Fruit fly (Drosophila melanogaster) whole organism, embryonic: Measurements from ENCODE around the gene Tsf2.

Experiments used
- B-H1 ChIP-seq: fragments of 200-800 bp; sonication (Bioruptor generic); IDR thresholded peaks from 3 replicates; pipeline ENCODE4 v1.3.6; 2022; ENCODE audit warnings: missing biosample characterization, missing genetic modification characterization
- B-H2 ChIP-seq: fragments of 200-800 bp; sonication (Bioruptor generic); optimal IDR thresholded peaks from 2 replicates; lab custom pipeline; 2018; ENCODE audit warnings: missing biosample characterization, mild to moderate bottlenecking, missing genetic modification characterization
- C15 ChIP-seq: fragments of 200-800 bp; sonication (Bioruptor generic); IDR thresholded peaks from 3 replicates; pipeline ENCODE4 v1.3.6; 2022; ENCODE audit warnings: missing biosample characterization, missing genetic modification characterization
- CG10979 ChIP-seq: fragments of 200-800 bp; sonication (Bioruptor generic); optimal IDR thresholded peaks from 2 replicates; lab custom pipeline; 2018; ENCODE audit warnings: missing biosample characterization, mild to moderate bottlenecking, missing genetic modification characterization, moderate library complexity
- CG11695 ChIP-seq: fragments of 200-800 bp; sonication (Bioruptor generic); IDR thresholded peaks from 3 replicates; pipeline ENCODE4 v1.3.6; 2022; ENCODE audit warnings: missing biosample characterization, missing genetic modification characterization
- CG11696 ChIP-seq: fragments of 200-800 bp; sonication (Bioruptor generic); IDR thresholded peaks from 2 replicates; pipeline ENCODE4 v1.3.6; 2022; ENCODE audit warnings: missing biosample characterization, missing genetic modification characterization
- CG12236 ChIP-seq: fragments of 200-800 bp; sonication (Bioruptor generic); optimal IDR thresholded peaks from 2 replicates; lab custom pipeline; 2016; ENCODE audit warnings: missing biosample characterization, missing genetic modification characterization
- CG13424 ChIP-seq: fragments of 200-800 bp; sonication (Bioruptor generic); optimal IDR thresholded peaks from 2 replicates; lab custom pipeline; 2019; ENCODE audit warnings: missing biosample characterization, mild to moderate bottlenecking, missing genetic modification characterization, moderate library complexity
- CG1529 ChIP-seq: fragments of 200-800 bp; sonication (Bioruptor generic); optimal IDR thresholded peaks from 3 replicates; lab custom pipeline; 2018; ENCODE audit warnings: missing biosample characterization, missing genetic modification characterization
- CG15514 ChIP-seq: fragments of 200-800 bp; sonication (Bioruptor generic); optimal IDR thresholded peaks from 3 replicates; lab custom pipeline; 2017; ENCODE audit warnings: missing biosample characterization, missing genetic modification characterization, mild to moderate bottlenecking, moderate library complexity, missing genetic modification reagents
- CG16813 ChIP-seq: fragments of 200-800 bp; sonication (Bioruptor generic); IDR thresholded peaks from 3 replicates; pipeline ENCODE4 v1.3.6; 2022; ENCODE audit warnings: missing biosample characterization, missing genetic modification characterization; ENCODE audit not compliant: partially characterized antibody
- CG17612 ChIP-seq: fragments of 200-800 bp; sonication (Bioruptor generic); IDR thresholded peaks from 2 replicates; pipeline ENCODE4 v1.3.6; 2022; ENCODE audit warnings: missing biosample characterization, missing genetic modification characterization
- CG1832 ChIP-seq: fragments of 200-800 bp; sonication (Bioruptor generic); optimal IDR thresholded peaks from 2 replicates; lab custom pipeline; 2017; ENCODE audit warnings: missing biosample characterization, mild to moderate bottlenecking, missing genetic modification characterization, inconsistent platforms
- CG2875 ChIP-seq: fragments of 200-800 bp; sonication (Bioruptor generic); optimal IDR thresholded peaks from 2 replicates; lab custom pipeline; 2017; ENCODE audit warnings: missing biosample characterization, mild to moderate bottlenecking, missing genetic modification characterization, missing genetic modification reagents
- CG31224 ChIP-seq: fragments of 200-800 bp; sonication (Bioruptor generic); IDR thresholded peaks from 2 replicates; pipeline ENCODE4 v1.3.6; 2022; ENCODE audit warnings: missing biosample characterization, missing genetic modification characterization
- CG31441 ChIP-seq: fragments of 200-800 bp; sonication (Bioruptor generic); IDR thresholded peaks from 2 replicates; pipeline ENCODE4 v1.3.6; 2022; ENCODE audit warnings: missing biosample characterization, missing genetic modification characterization
- CG4424 ChIP-seq: fragments of 200-800 bp; sonication (Bioruptor generic); optimal IDR thresholded peaks from 3 replicates; lab custom pipeline; 2016; ENCODE audit warnings: missing biosample characterization, missing genetic modification characterization
- CG5953 ChIP-seq: fragments of 200-800 bp; sonication (Bioruptor generic); IDR thresholded peaks from 2 replicates; pipeline ENCODE4 v1.3.6; 2022; ENCODE audit warnings: missing biosample characterization, missing genetic modification characterization
- CG6254 ChIP-seq: fragments of 200-800 bp; sonication (Bioruptor generic); optimal IDR thresholded peaks from 3 replicates; lab custom pipeline; 2017; ENCODE audit warnings: mild to moderate bottlenecking, missing biosample characterization, missing genetic modification reagents, missing genetic modification characterization
- CG6791 ChIP-seq: fragments of 200-800 bp; sonication (Bioruptor generic); IDR thresholded peaks from 3 replicates; pipeline ENCODE4 v1.3.6; 2022; ENCODE audit warnings: missing biosample characterization, missing genetic modification characterization; ENCODE audit not compliant: partially characterized antibody
- CG7963 ChIP-seq: fragments of 200-800 bp; sonication (Bioruptor generic); IDR thresholded peaks from 3 replicates; pipeline ENCODE4 v1.3.6; 2022; ENCODE audit warnings: missing biosample characterization, missing genetic modification characterization; ENCODE audit not compliant: partially characterized antibody
- CG8944 ChIP-seq: fragments of 200-800 bp; sonication (Bioruptor generic); optimal IDR thresholded peaks from 3 replicates; lab custom pipeline; 2016; ENCODE audit warnings: missing biosample characterization, missing genetic modification characterization
- CG9876 ChIP-seq: fragments of 200-800 bp; sonication (Bioruptor generic); optimal IDR thresholded peaks from 2 replicates; lab custom pipeline; 2016; ENCODE audit warnings: missing biosample characterization, missing genetic modification characterization
- CHES-1-like ChIP-seq: fragments of 200-800 bp; sonication (Bioruptor generic); optimal IDR thresholded peaks from 2 replicates; lab custom pipeline; 2016; ENCODE audit warnings: missing biosample characterization, missing genetic modification characterization
- Drgx ChIP-seq: fragments of 200-800 bp; sonication (Bioruptor generic); IDR thresholded peaks from 2 replicates; pipeline ENCODE4 v1.3.6; 2022; ENCODE audit warnings: missing biosample characterization, missing genetic modification characterization
- Ets65A ChIP-seq: fragments of 200-800 bp; sonication (Bioruptor generic); peaks from one replicate; lab custom pipeline; 2016; ENCODE audit warnings: missing biosample characterization, missing genetic modification characterization
- Fer1 ChIP-seq: fragments of 200-800 bp; sonication (Bioruptor generic); optimal IDR thresholded peaks from 2 replicates; lab custom pipeline; 2017; ENCODE audit warnings: missing biosample characterization, mild to moderate bottlenecking, missing genetic modification characterization
- HmgD ChIP-seq: fragments of 200-800 bp; sonication (Bioruptor generic); optimal IDR thresholded peaks from 3 replicates; lab custom pipeline; 2016; ENCODE audit warnings: missing biosample characterization, missing genetic modification characterization
- HmgZ ChIP-seq: fragments of 200-800 bp; sonication (Bioruptor generic); optimal IDR thresholded peaks from 2 replicates; lab custom pipeline; 2018; ENCODE audit warnings: missing biosample characterization, mild to moderate bottlenecking, missing genetic modification characterization
- Kr ChIP-seq: fragments of 200-800 bp; sonication (Bioruptor generic); optimal IDR thresholded peaks from 2 replicates; lab custom pipeline; 2017; ENCODE audit warnings: missing biosample characterization, mild to moderate bottlenecking, missing genetic modification characterization
- Lhr ChIP-seq: fragments of 200-800 bp; sonication (Bioruptor generic); optimal IDR thresholded peaks from 3 replicates; lab custom pipeline; 2017; ENCODE audit warnings: mild to moderate bottlenecking, missing biosample characterization, missing genetic modification reagents, missing genetic modification characterization
- bab2 ChIP-seq: fragments of 200-800 bp; sonication (Bioruptor generic); optimal IDR thresholded peaks from 2 replicates; lab custom pipeline; 2016; ENCODE audit warnings: missing biosample characterization, missing genetic modification characterization
- cad ChIP-seq: fragments of >200 bp; optimal IDR thresholded peaks from 2 replicates; lab custom pipeline; 2017; ENCODE audit warnings: missing biosample characterization, missing genetic modification characterization
- crol ChIP-seq: fragments of 200-800 bp; sonication (Bioruptor generic); IDR thresholded peaks from 2 replicates; pipeline ENCODE4 v1.3.6; 2022; ENCODE audit warnings: missing biosample characterization, missing genetic modification characterization
- dmrt99B ChIP-seq: fragments of 200-800 bp; sonication (Bioruptor generic); optimal IDR thresholded peaks from 2 replicates; lab custom pipeline; 2018; ENCODE audit warnings: missing biosample characterization, mild to moderate bottlenecking, missing genetic modification characterization, moderate library complexity
- dysf ChIP-seq: fragments of 200-800 bp; sonication (Bioruptor generic); IDR thresholded peaks from 3 replicates; pipeline ENCODE4 v1.3.6; 2022; ENCODE audit warnings: missing biosample characterization, missing genetic modification characterization
- exex ChIP-seq: fragments of 200-800 bp; sonication (Bioruptor generic); optimal IDR thresholded peaks from 4 replicates; lab custom pipeline; 2018; ENCODE audit warnings: missing biosample characterization, mild to moderate bottlenecking, missing genetic modification characterization, moderate library complexity
- h ChIP-seq: fragments of >200 bp; optimal IDR thresholded peaks from 2 replicates; lab custom pipeline; 2017
- jing ChIP-seq: fragments of 200-800 bp; sonication (Bioruptor generic); optimal IDR thresholded peaks from 2 replicates; lab custom pipeline; 2018; ENCODE audit warnings: missing biosample characterization, mild to moderate bottlenecking, missing genetic modification characterization
- kni ChIP-seq: fragments of 200-800 bp; sonication (Bioruptor generic); optimal IDR thresholded peaks from 3 replicates; lab custom pipeline; 2017; ENCODE audit warnings: mild to moderate bottlenecking, missing biosample characterization, missing genetic modification reagents, missing genetic modification characterization
- lmd ChIP-seq: fragments of 200-800 bp; sonication (Bioruptor generic); IDR thresholded peaks from 2 replicates; pipeline ENCODE4 v1.3.6; 2022; ENCODE audit warnings: missing biosample characterization, missing genetic modification characterization
- nmo ChIP-seq: fragments of 200-800 bp; sonication (Bioruptor generic); optimal IDR thresholded peaks from 2 replicates; lab custom pipeline; 2018; ENCODE audit warnings: missing biosample characterization, mild to moderate bottlenecking, missing genetic modification characterization, moderate library complexity
- prd ChIP-seq, 3 experiments: fragments of >200 bp in 2 of 3; fragments of 200-800 bp in 1 of 3; sonication (Bioruptor generic) in 1 of 3; optimal IDR thresholded peaks in 2 of 3; IDR thresholded peaks in 1 of 3; 2 replicates in 2 of 3; 3 replicates in 1 of 3; pipeline versions ENCODE4 v1.3.6 to Lab custom; 2017 to 2022; ENCODE audit warnings: missing biosample characterization in 1 of 3, missing genetic modification characterization in 1 of 3
- psq ChIP-seq: fragments of 200-800 bp; sonication (Bioruptor generic); optimal IDR thresholded peaks from 2 replicates; lab custom pipeline; 2017; ENCODE audit warnings: missing biosample characterization, missing genetic modification characterization
- pum ChIP-seq: fragments of 200-800 bp; sonication (Bioruptor generic); optimal IDR thresholded peaks from 2 replicates; lab custom pipeline; 2016; ENCODE audit warnings: missing biosample characterization, missing genetic modification characterization
- repo ChIP-seq: fragments of 200-800 bp; sonication (Bioruptor generic); optimal IDR thresholded peaks from 2 replicates; lab custom pipeline; 2016; ENCODE audit warnings: missing biosample characterization, missing genetic modification characterization
- sr ChIP-seq: fragments of 200-800 bp; sonication (Bioruptor generic); IDR thresholded peaks from 3 replicates; pipeline ENCODE4 v1.3.6; 2022; ENCODE audit warnings: missing biosample characterization, missing genetic modification characterization
- ssp ChIP-seq: fragments of 200-800 bp; sonication (Bioruptor generic); IDR thresholded peaks from 2 replicates; pipeline ENCODE4 v1.3.6; 2022; ENCODE audit warnings: missing biosample characterization, missing genetic modification characterization
- unpg ChIP-seq: fragments of 200-800 bp; sonication (Bioruptor generic); optimal IDR thresholded peaks from 3 replicates; lab custom pipeline; 2018; ENCODE audit warnings: missing biosample characterization, mild to moderate bottlenecking, missing genetic modification characterization, moderate library complexity
- usp ChIP-seq: fragments of >200 bp; optimal IDR thresholded peaks from 2 replicates; lab custom pipeline; 2017; ENCODE audit warnings: missing biosample characterization, missing genetic modification characterization
- vfl ChIP-seq: fragments of 200-800 bp; sonication (Bioruptor generic); optimal IDR thresholded peaks from 2 replicates; lab custom pipeline; 2016; ENCODE audit warnings: missing biosample characterization, missing genetic modification characterization

The Tsf2 gene

dm6 chr3L:12514762-12515215, 18.7 kb downstream of the Tsf2 start, which contains the start of the genes sti and tral (continued):
- TF ChIP-seq CHES-1-like (GFP tag; lab: Kevin White, UChicago), result peak; percentile 96
- peak; percentile 57; the same call in 1 of the 2 replicates for TF ChIP-seq CG5953 (GFP tag; lab: Robert Waterston, UW)
- peak; percentile 64 for TF ChIP-seq jing
- TF ChIP-seq CG10979 (tag; lab: Kevin White, UChicago), result peak; percentile 76
- peak; percentile 74 for TF ChIP-seq psq
- TF ChIP-seq crol, result no peak
- peak; percentile 100 for TF ChIP-seq Ets65A (GFP tag; lab: Kevin White, UChicago)
- peak; percentile 70 for TF ChIP-seq ssp
- no peak for TF ChIP-seq cad (GFP tag; lab: Kevin White, UChicago)
- TF ChIP-seq B-H2 (GFP tag; lab: Kevin White, UChicago), result peak; percentile 92
- peak; percentile 93 for TF ChIP-seq CG15514 (GFP tag; lab: Kevin White, UChicago)
- peak; percentile 83 for TF ChIP-seq CG31224 (GFP tag; lab: Robert Waterston, UW)
- TF ChIP-seq sr (GFP tag; lab: Robert Waterston, UW), result peak; percentile 39; the same call in 1 of the 3 replicates
- TF ChIP-seq dmrt99B, result peak; percentile 71
- peak; percentile 68; the same call in 2 of the 3 replicates for TF ChIP-seq CG11695 (GFP tag; lab: Robert Waterston, UW)
- TF ChIP-seq CG4424, result peak; percentile 91
- peak; percentile 93 for TF ChIP-seq HmgD (GFP tag; lab: Kevin White, UChicago)
- peak; percentile 82 for TF ChIP-seq dysf (GFP tag; lab: Robert Waterston, UW)
- TF ChIP-seq CG13424 (tag; lab: Kevin White, UChicago), result peak; percentile 88
- no peak for TF ChIP-seq CG1832
- TF ChIP-seq C15, result no peak
- no peak for TF ChIP-seq CG6791 (GFP tag; lab: Robert Waterston, UW)
- TF ChIP-seq B-H1 (GFP tag; lab: Robert Waterston, UW), result peak; percentile 76
- peak; percentile 58 for TF ChIP-seq CG1529 (GFP tag; lab: Kevin White, UChicago)
- peak; percentile 87 for TF ChIP-seq CG12236 (GFP tag; lab: Kevin White, UChicago)
- peak; percentile 83; the same call in 1 of the 2 replicates for TF ChIP-seq CG31441 (GFP tag; lab: Robert Waterston, UW)
- peak; percentile 39 for TF ChIP-seq CG2875
- TF ChIP-seq h (lab: Kevin White, UChicago), result no peak
- TF ChIP-seq unpg (GFP tag; lab: Kevin White, UChicago), result peak; percentile 81
- no peak for TF ChIP-seq Kr (GFP tag; lab: Kevin White, UChicago)
- no peak for TF ChIP-seq CG7963 (GFP tag; lab: Robert Waterston, UW)
- peak; percentile 95 for TF ChIP-seq CG8944 (GFP tag; lab: Kevin White, UChicago)
- peak; percentile 64 for TF ChIP-seq exex (tag; lab: Kevin White, UChicago)
- TF ChIP-seq Fer1 (GFP tag; lab: Kevin White, UChicago), result peak; percentile 92
- TF ChIP-seq HmgZ (tag; lab: Kevin White, UChicago), result peak; percentile 95
- TF ChIP-seq kni (GFP tag; lab: Kevin White, UChicago), result peak; percentile 83
- TF ChIP-seq pum (GFP tag; lab: Kevin White, UChicago), result peak; percentile 95
- peak; percentile 41; the same call in 1 of the 2 replicates for TF ChIP-seq CG11696
- TF ChIP-seq usp (GFP tag; lab: Kevin White, UChicago), result no peak
- TF ChIP-seq lmd (GFP tag; lab: Robert Waterston, UW), result peak; percentile 84
- peak; percentile 71 for TF ChIP-seq CG6254 (GFP tag; lab: Kevin White, UChicago)
- TF ChIP-seq CG17612 (GFP tag; lab: Robert Waterston, UW), result peak; percentile 57; the same call in 1 of the 2 replicates
- TF ChIP-seq Drgx (GFP tag; lab: Robert Waterston, UW), result peak; percentile 49
- peak; percentile 93 for TF ChIP-seq vfl (GFP tag; lab: Kevin White, UChicago)
- peak; percentile 88 for TF ChIP-seq nmo (GFP tag; lab: Kevin White, UChicago)
- TF ChIP-seq repo (GFP tag; lab: Kevin White, UChicago), result peak; percentile 86
- peak; percentile 96 for TF ChIP-seq bab2 (GFP tag; lab: Kevin White, UChicago)
- TF ChIP-seq prd (optimal IDR thresholded peaks at IDR 0.05; lab: Kevin White, UChicago), result no peak
- TF ChIP-seq prd (GFP tag; IDR thresholded peaks at IDR 0.05; lab: Robert Waterston, UW), result peak; percentile 89
- TF ChIP-seq CG9876 (GFP tag; lab: Kevin White, UChicago), result peak; percentile 91
- peak; percentile 41; the same call in 1 of the 3 replicates for TF ChIP-seq CG16813 (GFP tag; lab: Robert Waterston, UW)
- peak; percentile 79 for TF ChIP-seq Lhr (GFP tag; lab: Kevin White, UChicago)
